Worm (Caenorhabditis elegans) whole organism, young adult: ENCODE results near the gene nduc-2.
A peak's percentile ranks its signal among the peaks of the same experiment; 100 is the strongest.

ENCODE experiments used
- B0261.1 ChIP-seq: sonication (generic microtip); optimal IDR thresholded peaks from 2 replicates; lab custom pipeline; 2016; ENCODE audit warnings: mild to moderate bottlenecking, missing genetic modification characterization, moderate library complexity, missing compliant biosample characterization
- B0336.3 ChIP-seq: fragments of 200-800 bp; sonication (Bioruptor generic); IDR thresholded peaks from 2 replicates; pipeline ENCODE4 v1.3.6; 2022; ENCODE audit warnings: missing genetic modification characterization, missing compliant biosample characterization
- C17E4.6 ChIP-seq: fragments of 200-800 bp; sonication (Bioruptor generic); IDR thresholded peaks from 2 replicates; pipeline ENCODE4 v1.3.6; 2022; ENCODE audit warnings: missing genetic modification reagents, missing genetic modification characterization, missing compliant biosample characterization
- F23B12.7 ChIP-seq: sonication (generic microtip); optimal IDR thresholded peaks from 2 replicates; lab custom pipeline; 2017; ENCODE audit warnings: missing genetic modification characterization, mild to moderate bottlenecking, missing compliant biosample characterization, antibody characterized with exemption, moderate library complexity; ENCODE audit not compliant: insufficient read depth
- F39B2.1 ChIP-seq: fragments of 200-800 bp; sonication (Bioruptor generic); IDR thresholded peaks from 2 replicates; pipeline ENCODE4 v1.3.6; 2022; ENCODE audit warnings: missing genetic modification reagents, missing genetic modification characterization, missing compliant biosample characterization
- F57A8.1 ChIP-seq: fragments of 200-800 bp; sonication (Bioruptor generic); optimal IDR thresholded peaks from 2 replicates; lab custom pipeline; 2018; ENCODE audit warnings: mild to moderate bottlenecking, missing genetic modification characterization, moderate library complexity, missing compliant biosample characterization
- K11D2.4 ChIP-seq: fragments of 200-800 bp; sonication (Bioruptor generic); IDR thresholded peaks from 2 replicates; pipeline ENCODE4 v1.3.6; 2022; ENCODE audit warnings: missing genetic modification reagents, missing genetic modification characterization, missing compliant biosample characterization
- Y56A3A.18 ChIP-seq: fragments of 200-800 bp; sonication (Bioruptor generic); IDR thresholded peaks from 2 replicates; pipeline ENCODE4 v1.3.6; 2022; ENCODE audit warnings: missing genetic modification reagents, missing genetic modification characterization, missing compliant biosample characterization
- Y79H2A.3 ChIP-seq: fragments of 200-800 bp; sonication (Bioruptor generic); conservative IDR thresholded peaks from 2 replicates; pipeline ENCODE4 v1.3.6; 2022; ENCODE audit warnings: missing genetic modification reagents, missing genetic modification characterization, missing compliant biosample characterization
- ama-1 ChIP-seq, 3 experiments: fragments of 150-350 bp in 1 of 3; sonication (generic microtip) in 2 of 3; optimal IDR thresholded peaks; 2 replicates each; lab custom pipeline; 2014 to 2018; ENCODE audit warnings: missing biosample characterization in 2 of 3, missing genetic modification characterization in 2 of 3, missing genetic modification reagents in 2 of 3
- atf-7 ChIP-seq: sonication (generic microtip); optimal IDR thresholded peaks from 2 replicates; lab custom pipeline; 2017; ENCODE audit warnings: mild to moderate bottlenecking, missing genetic modification characterization, missing compliant biosample characterization
- attf-5 ChIP-seq: fragments of 200-800 bp; sonication (Bioruptor generic); optimal IDR thresholded peaks from 2 replicates; lab custom pipeline; 2018; ENCODE audit warnings: mild to moderate bottlenecking, missing genetic modification characterization, missing compliant biosample characterization
- cebp-1 ChIP-seq, 2 experiments: fragments of 200-800 bp in 1 of 2; sonication (Bioruptor generic) in 1 of 2; sonication (generic microtip) in 1 of 2; IDR thresholded peaks in 1 of 2; optimal IDR thresholded peaks in 1 of 2; 2 replicates each; pipeline versions ENCODE4 v1.3.6 to Lab custom; 2017 to 2022; ENCODE audit warnings: missing compliant biosample characterization in 2 of 2, missing genetic modification characterization in 2 of 2, mild to moderate bottlenecking in 1 of 2, missing genetic modification reagents in 1 of 2, moderate library complexity in 1 of 2
- ceh-100 ChIP-seq: fragments of 200-800 bp; sonication (Bioruptor generic); IDR thresholded peaks from 2 replicates; pipeline ENCODE4 v1.3.6; 2022; ENCODE audit warnings: missing genetic modification reagents, missing genetic modification characterization, missing compliant biosample characterization
- ceh-79 ChIP-seq: sonication (generic microtip); optimal IDR thresholded peaks from 2 replicates; lab custom pipeline; 2017; ENCODE audit warnings: mild to moderate bottlenecking, missing genetic modification characterization, missing compliant biosample characterization
- dox-1 ChIP-seq: fragments of 200-800 bp; sonication (Bioruptor generic); IDR thresholded peaks from 2 replicates; pipeline ENCODE4 v1.3.6; 2022; ENCODE audit warnings: missing genetic modification reagents, missing genetic modification characterization, missing compliant biosample characterization
- dpl-1 ChIP-seq: fragments of 150-350 bp; optimal IDR thresholded peaks from 2 replicates; lab custom pipeline; 2014; ENCODE audit warnings: missing biosample characterization, missing genetic modification reagents, missing genetic modification characterization
- egl-18 ChIP-seq: fragments of 200-800 bp; sonication (Bioruptor generic); IDR thresholded peaks from 2 replicates; pipeline ENCODE4 v1.3.6; 2022; ENCODE audit warnings: missing genetic modification reagents, missing genetic modification characterization, missing compliant biosample characterization
- egl-44 ChIP-seq: fragments of 200-800 bp; sonication (Bioruptor generic); IDR thresholded peaks from 2 replicates; pipeline ENCODE4 v1.3.6; 2022; ENCODE audit warnings: missing genetic modification reagents, missing genetic modification characterization, missing compliant biosample characterization
- ets-4 ChIP-seq: fragments of 200-800 bp; sonication (Bioruptor generic); optimal IDR thresholded peaks from 2 replicates; lab custom pipeline; 2018; ENCODE audit warnings: mild to moderate bottlenecking, missing genetic modification characterization, missing compliant biosample characterization
- him-1 ChIP-seq: sonication (generic microtip); optimal IDR thresholded peaks from 2 replicates; lab custom pipeline; 2016; ENCODE audit warnings: missing genotype, missing genetic modification reagents, missing genetic modification characterization, missing compliant biosample characterization
- hmg-20 ChIP-seq: fragments of 200-800 bp; sonication (Bioruptor generic); IDR thresholded peaks from 2 replicates; pipeline ENCODE4 v1.3.6; 2022; ENCODE audit warnings: missing genetic modification reagents, missing genetic modification characterization, missing compliant biosample characterization
- let-607 ChIP-seq, 2 experiments: fragments of 200-800 bp in 1 of 2; sonication (Bioruptor generic) in 1 of 2; sonication (generic microtip) in 1 of 2; optimal IDR thresholded peaks; 2 replicates each; lab custom pipeline; 2016 to 2018; ENCODE audit warnings: mild to moderate bottlenecking in 2 of 2, missing compliant biosample characterization in 2 of 2, missing genetic modification characterization in 2 of 2, moderate library complexity in 2 of 2, missing genotype in 1 of 2
- lin-26 ChIP-seq: fragments of 200-800 bp; sonication (Bioruptor generic); IDR thresholded peaks from 2 replicates; pipeline ENCODE4 v1.3.6; 2022; ENCODE audit warnings: missing genetic modification reagents, missing genetic modification characterization, missing compliant biosample characterization
- lin-35 ChIP-seq, 3 experiments: fragments of 150-350 bp in 2 of 3; sonication (generic microtip) in 1 of 3; optimal IDR thresholded peaks; 2 replicates each; lab custom pipeline; 2014 to 2018; ENCODE audit warnings: missing biosample characterization in 3 of 3, missing genetic modification characterization in 3 of 3, missing genetic modification reagents in 3 of 3
- madf-3 ChIP-seq: fragments of 200-800 bp; sonication (Bioruptor generic); IDR thresholded peaks from 2 replicates; pipeline ENCODE4 v1.3.6; 2022; ENCODE audit warnings: missing genetic modification reagents, missing genetic modification characterization, missing compliant biosample characterization
- mcd-1 ChIP-seq: fragments of 200-800 bp; sonication (Bioruptor generic); IDR thresholded peaks from 2 replicates; pipeline ENCODE4 v1.3.6; 2022; ENCODE audit warnings: missing genetic modification reagents, missing genetic modification characterization, missing compliant biosample characterization
- mes-4 ChIP-seq: sonication (generic microtip); optimal IDR thresholded peaks from 2 replicates; lab custom pipeline; 2016; ENCODE audit warnings: missing genotype, missing genetic modification characterization, missing compliant biosample characterization
- nfyb-1 ChIP-seq: fragments of 200-800 bp; sonication (Bioruptor generic); IDR thresholded peaks from 2 replicates; pipeline ENCODE4 v1.3.6; 2022; ENCODE audit warnings: missing genetic modification reagents, missing genetic modification characterization, missing compliant biosample characterization
- nhr-179 ChIP-seq: sonication (generic microtip); optimal IDR thresholded peaks from 2 replicates; lab custom pipeline; 2016; ENCODE audit warnings: mild to moderate bottlenecking, missing genetic modification characterization, missing compliant biosample characterization
- nhr-27 ChIP-seq: fragments of 200-800 bp; sonication (Bioruptor generic); optimal IDR thresholded peaks from 2 replicates; lab custom pipeline; 2018; ENCODE audit warnings: mild to moderate bottlenecking, missing genetic modification characterization, moderate library complexity, missing compliant biosample characterization
- nhr-80 ChIP-seq: sonication (generic microtip); optimal IDR thresholded peaks from 2 replicates; lab custom pipeline; 2016; ENCODE audit warnings: missing genetic modification characterization, missing compliant biosample characterization
- nhr-90 ChIP-seq: sonication (generic microtip); optimal IDR thresholded peaks from 2 replicates; lab custom pipeline; 2016; ENCODE audit warnings: missing genotype, mild to moderate bottlenecking, missing genetic modification characterization, missing compliant biosample characterization
- rcor-1 ChIP-seq: fragments of 200-800 bp; sonication (Bioruptor generic); IDR thresholded peaks from 2 replicates; pipeline ENCODE4 v1.3.6; 2022; ENCODE audit warnings: missing genetic modification reagents, missing genetic modification characterization, missing compliant biosample characterization
- rec-8 ChIP-seq, 2 experiments: sonication (generic microtip); optimal IDR thresholded peaks; 2 replicates each; lab custom pipeline; 2016; ENCODE audit warnings: mild to moderate bottlenecking in 2 of 2, missing genetic modification characterization in 2 of 2, missing genetic modification reagents in 2 of 2, missing genotype in 2 of 2, missing biosample characterization in 1 of 2, missing compliant biosample characterization in 1 of 2, moderate library complexity in 1 of 2
- rpc-1 ChIP-seq, 2 experiments: fragments of 150-350 bp in 1 of 2; sonication (generic microtip) in 1 of 2; optimal IDR thresholded peaks; 2 replicates each; lab custom pipeline; 2014 to 2018; ENCODE audit warnings: missing biosample characterization in 1 of 2, missing genetic modification characterization in 1 of 2, missing genetic modification reagents in 1 of 2, missing genotype in 1 of 2
- snpc-1.1 ChIP-seq: sonication (generic microtip); optimal IDR thresholded peaks from 2 replicates; lab custom pipeline; 2017; ENCODE audit warnings: missing genetic modification characterization, mild to moderate bottlenecking, missing compliant biosample characterization, antibody characterized with exemption, moderate library complexity, missing genotype, missing genetic modification reagents; ENCODE audit not compliant: insufficient read depth
- snpc-3.4 ChIP-seq: sonication (generic microtip); optimal IDR thresholded peaks from 2 replicates; lab custom pipeline; 2017; ENCODE audit warnings: missing genetic modification characterization, mild to moderate bottlenecking, missing compliant biosample characterization, antibody characterized with exemption, moderate library complexity, missing genotype, missing genetic modification reagents
- tbp1 ChIP-seq: fragments of 200-800 bp; sonication (Bioruptor generic); optimal IDR thresholded peaks from 2 replicates; lab custom pipeline; 2018; ENCODE audit warnings: mild to moderate bottlenecking, missing genetic modification characterization, missing compliant biosample characterization
- unc-130 ChIP-seq: sonication (generic microtip); optimal IDR thresholded peaks from 2 replicates; lab custom pipeline; 2016; ENCODE audit warnings: missing genetic modification reagents, missing genetic modification characterization, missing compliant biosample characterization
- unc-62 ChIP-seq: fragments of 150-350 bp; optimal IDR thresholded peaks from 2 replicates; lab custom pipeline; 2014; ENCODE audit warnings: missing biosample characterization, missing genetic modification reagents, missing genetic modification characterization
- xnd-1 ChIP-seq: sonication (generic microtip); optimal IDR thresholded peaks from 2 replicates; lab custom pipeline; 2016; ENCODE audit warnings: missing genotype, missing genetic modification reagents, missing genetic modification characterization, missing compliant biosample characterization
- zfh-2 ChIP-seq: fragments of 200-800 bp; sonication (Bioruptor generic); conservative IDR thresholded peaks from 2 replicates; pipeline ENCODE4 v1.3.6; 2022; ENCODE audit warnings: missing genetic modification reagents, missing genetic modification characterization, missing compliant biosample characterization
- zim-3 ChIP-seq: sonication (generic microtip); optimal IDR thresholded peaks from 2 replicates; lab custom pipeline; 2017; ENCODE audit warnings: mild to moderate bottlenecking, missing genetic modification characterization, moderate library complexity, missing compliant biosample characterization
- ztf-22 ChIP-seq: fragments of 200-800 bp; sonication (Bioruptor generic); optimal IDR thresholded peaks from 2 replicates; lab custom pipeline; 2018; ENCODE audit warnings: mild to moderate bottlenecking, missing genetic modification characterization, moderate library complexity, missing compliant biosample characterization
- ztf-3 ChIP-seq: fragments of 200-800 bp; sonication (Bioruptor generic); optimal IDR thresholded peaks from 2 replicates; lab custom pipeline; 2018; ENCODE audit warnings: mild to moderate bottlenecking, missing genetic modification characterization, missing compliant biosample characterization

The nduc-2 gene

ce11 chrIII:2760726-2761125 lies 25.9 kb upstream of the nduc-2 start, which contains the start of gene pho-9:
Gene pho-9 (minus strand): TSS chrIII:2760816.
- TF ChIP-seq F23B12.7 (tag; lab: Kevin White, UChicago), result no peak
- no peak for TF ChIP-seq tbp1 (GFP tag; lab: Kevin White, UChicago)
- TF ChIP-seq ztf-22 (GFP tag; lab: Kevin White, UChicago), result no peak
- peak; percentile 66 for TF ChIP-seq dox-1 (GFP tag; lab: Robert Waterston, UW)
- TF ChIP-seq nhr-179, result no peak
- no peak for TF ChIP-seq lin-26 (GFP tag; lab: Robert Waterston, UW)
- TF ChIP-seq rec-8 (tag; optimal IDR thresholded peaks at IDR 0.05; lab: Kevin White, UChicago), result no peak
- TF ChIP-seq ama-1 (optimal IDR thresholded peaks at IDR 0.05; lab: Kevin White, UChicago), result no peak
- no peak for TF ChIP-seq ama-1 (GFP tag; optimal IDR thresholded peaks at IDR 0.05; lab: Kevin White, UChicago)
- TF ChIP-seq B0336.3 (GFP tag; lab: Robert Waterston, UW), result 0 out of 2 replicates have a peak, but pooled peaks have one; percentile 44
- TF ChIP-seq K11D2.4, result no peak
- peak in 1 of 2 experiments; percentile 4 for TF ChIP-seq let-607 (tag; optimal IDR thresholded peaks at IDR 0.05; lab: Kevin White, UChicago)
- TF ChIP-seq F57A8.1, result no peak
- no peak for TF ChIP-seq rpc-1 (optimal IDR thresholded peaks at IDR 0.05; lab: Kevin White, UChicago)
- no peak for TF ChIP-seq rpc-1 (tag; optimal IDR thresholded peaks at IDR 0.05; lab: Kevin White, UChicago)
- peak; percentile 88; the same call in 1 of the 2 replicates for TF ChIP-seq cebp-1 (GFP tag; IDR thresholded peaks at IDR 0.05; lab: Robert Waterston, UW)
- TF ChIP-seq cebp-1 (tag; optimal IDR thresholded peaks at IDR 0.05; lab: Kevin White, UChicago), result peak; percentile 88
- peak; percentile 4 for TF ChIP-seq unc-62 (GFP tag; lab: Kevin White, UChicago)
- peak; percentile 44; the same call in 1 of the 2 replicates for TF ChIP-seq egl-44 (GFP tag; lab: Robert Waterston, UW)
- no peak for TF ChIP-seq snpc-3.4
- peak; percentile 39 for TF ChIP-seq attf-5 (GFP tag; lab: Kevin White, UChicago)
- TF ChIP-seq ceh-79, result no peak
- no peak for TF ChIP-seq madf-3 (GFP tag; lab: Robert Waterston, UW)
- TF ChIP-seq B0261.1, result no peak
- peak; percentile 70 for TF ChIP-seq ets-4 (GFP tag; lab: Kevin White, UChicago)
- no peak for TF ChIP-seq lin-35 (GFP tag; optimal IDR thresholded peaks at IDR 0.05; lab: Kevin White, UChicago)
- TF ChIP-seq mcd-1, result 0 out of 2 replicates have a peak, but pooled peaks have one; percentile 28
- TF ChIP-seq atf-7, result no peak
- TF ChIP-seq him-1, result no peak
- peak; percentile 97 for TF ChIP-seq nhr-80 (tag; lab: Kevin White, UChicago)
- no peak for TF ChIP-seq zfh-2 (GFP tag; lab: Robert Waterston, UW)
- no peak for TF ChIP-seq snpc-1.1 (tag; lab: Kevin White, UChicago)
- no peak for TF ChIP-seq hmg-20
- no peak for TF ChIP-seq egl-18

- TF ChIP-seq K11D2.4, result peak; percentile 60; the same call in 1 of the 2 replicates
- peak; percentile 65 for TF ChIP-seq dpl-1
- no peak for TF ChIP-seq Y79H2A.3 (GFP tag; lab: Robert Waterston, UW)
- no peak for TF ChIP-seq F39B2.1 (GFP tag; lab: Robert Waterston, UW)
- TF ChIP-seq ztf-3, result no peak
- peak in 1 of 2 experiments; percentile 44 for TF ChIP-seq let-607 (tag; optimal IDR thresholded peaks at IDR 0.05; lab: Kevin White, UChicago)
- TF ChIP-seq xnd-1, result peak; percentile 49
- no peak for TF ChIP-seq ztf-22 (GFP tag; lab: Kevin White, UChicago)
- TF ChIP-seq ama-1 (optimal IDR thresholded peaks at IDR 0.05; lab: Kevin White, UChicago), result no peak
- TF ChIP-seq ama-1 (GFP tag; optimal IDR thresholded peaks at IDR 0.05; lab: Kevin White, UChicago), result peak; percentile 20 to 72
- peak; percentile 68 for TF ChIP-seq C17E4.6
- TF ChIP-seq B0336.3 (GFP tag; lab: Robert Waterston, UW), result peak; percentile 73
- no peak for TF ChIP-seq nhr-27
- TF ChIP-seq nfyb-1 (GFP tag; lab: Robert Waterston, UW), result peak; percentile 77
- TF ChIP-seq zim-3 (tag; lab: Kevin White, UChicago), result no peak
- peak; percentile 68 for TF ChIP-seq unc-130
- TF ChIP-seq rec-8 (tag; optimal IDR thresholded peaks at IDR 0.05; lab: Kevin White, UChicago), result peak; percentile 56 to 88
- TF ChIP-seq Y56A3A.18 (GFP tag; lab: Robert Waterston, UW), result peak; percentile 83; the same call in 1 of the 2 replicates
- TF ChIP-seq mes-4 (tag; lab: Kevin White, UChicago), result no peak
- peak; percentile 86 for TF ChIP-seq rcor-1
- peak; percentile 82 for TF ChIP-seq ceh-100 (GFP tag; lab: Robert Waterston, UW)
- no peak for TF ChIP-seq nhr-90
These were observed 18.0 kb upstream of the nduc-2 start, which contains the start of gene swsn-3 for ce11 chrIII:2768635-2769034. Gene swsn-3 (minus strand): TSS chrIII:2768679.
